Worm (Caenorhabditis elegans): ENCODE results near the gene C46H3.1.

ce11 chrX:1171617-1172016 is 37.6 kb upstream of the C46H3.1 start:
- TF ChIP-seq nhr-76 (tag; optimal IDR thresholded peaks at IDR 0.05): no peak
- no peak for TF ChIP-seq nhr-28 (tag; optimal IDR thresholded peaks at IDR 0.05)
- TF ChIP-seq pha-4 (tag; optimal IDR thresholded peaks at IDR 0.05): no peak
- TF ChIP-seq lin-13 (tag; optimal IDR thresholded peaks at IDR 0.05): no peak
- no peak for TF ChIP-seq tbx-8 (GFP tag; optimal IDR thresholded peaks at IDR 0.05)
- TF ChIP-seq ces-1 (GFP tag; optimal IDR thresholded peaks at IDR 0.05): no peak
- TF ChIP-seq nhr-12 (tag; optimal IDR thresholded peaks at IDR 0.05): no peak
- no peak for TF ChIP-seq unc-39 (tag; optimal IDR thresholded peaks at IDR 0.05)
- TF ChIP-seq ztf-11 (tag; optimal IDR thresholded peaks at IDR 0.05): no peak
- TF ChIP-seq elt-3 (tag; optimal IDR thresholded peaks at IDR 0.05): no peak
- TF ChIP-seq elt-1 (tag; optimal IDR thresholded peaks at IDR 0.05; ENCODE audit: borderline replicate concordance, insufficient read depth): no peak
